Worm (Caenorhabditis elegans) whole organism, L3 larva: ENCODE measurements around the gene ntl-9.

ENCODE experiments used
- R02D3.7 ChIP-seq: fragments of 150-350 bp; optimal IDR thresholded peaks from 2 replicates; lab custom pipeline; 2014; ENCODE audit warnings: missing biosample characterization, missing genetic modification characterization
- egl-5 ChIP-seq: fragments of 150-350 bp; optimal IDR thresholded peaks from 2 replicates; lab custom pipeline; 2017; ENCODE audit warnings: missing biosample characterization, missing genetic modification reagents, missing genetic modification characterization, inconsistent platforms
- elt-2 ChIP-seq: sonication (generic microtip); optimal IDR thresholded peaks from 2 replicates; lab custom pipeline; 2016; ENCODE audit warnings: missing genetic modification reagents, mild to moderate bottlenecking, missing genetic modification characterization, missing compliant biosample characterization
- lin-15B ChIP-seq: fragments of 150-350 bp; optimal IDR thresholded peaks from 2 replicates; lab custom pipeline; 2014; ENCODE audit warnings: missing biosample characterization, missing genetic modification characterization
- nfya-1 ChIP-seq: sonication (generic microtip); optimal IDR thresholded peaks from 2 replicates; lab custom pipeline; 2017; ENCODE audit warnings: missing genetic modification characterization, mild to moderate bottlenecking, missing compliant biosample characterization, antibody characterized with exemption, moderate library complexity; ENCODE audit not compliant: insufficient read depth
- nhr-12 ChIP-seq: fragments of 150-350 bp; optimal IDR thresholded peaks from 2 replicates; lab custom pipeline; 2014; ENCODE audit warnings: missing biosample characterization, missing genetic modification characterization
- nhr-23 ChIP-seq: fragments of 150-350 bp; optimal IDR thresholded peaks from 2 replicates; lab custom pipeline; 2014; ENCODE audit warnings: missing biosample characterization, missing genetic modification reagents, missing genetic modification characterization
- nhr-25 ChIP-seq: sonication (generic microtip); optimal IDR thresholded peaks from 2 replicates; lab custom pipeline; 2017; ENCODE audit warnings: missing biosample characterization, missing genetic modification characterization
- nhr-67 ChIP-seq: fragments of 150-350 bp; optimal IDR thresholded peaks from 2 replicates; lab custom pipeline; 2014; ENCODE audit warnings: missing biosample characterization, missing genetic modification characterization
- nhr-76 ChIP-seq: fragments of 150-350 bp; sonication (generic microtip); optimal IDR thresholded peaks from 5 replicates; lab custom pipeline; 2014; ENCODE audit warnings: missing biosample characterization, missing genetic modification characterization
- skn-1 ChIP-seq: fragments of 150-350 bp; optimal IDR thresholded peaks from 2 replicates; lab custom pipeline; 2014; ENCODE audit warnings: missing biosample characterization, missing genetic modification characterization
- snpc-4 ChIP-seq: fragments of 150-350 bp; optimal IDR thresholded peaks from 2 replicates; lab custom pipeline; 2014; ENCODE audit warnings: missing biosample characterization, missing genetic modification characterization
- unc-62 ChIP-seq: fragments of 150-350 bp; sonication (generic microtip); optimal IDR thresholded peaks from 4 replicates; lab custom pipeline; 2014; ENCODE audit warnings: missing biosample characterization, missing genetic modification reagents, missing genetic modification characterization

The ntl-9 gene

DNA sequence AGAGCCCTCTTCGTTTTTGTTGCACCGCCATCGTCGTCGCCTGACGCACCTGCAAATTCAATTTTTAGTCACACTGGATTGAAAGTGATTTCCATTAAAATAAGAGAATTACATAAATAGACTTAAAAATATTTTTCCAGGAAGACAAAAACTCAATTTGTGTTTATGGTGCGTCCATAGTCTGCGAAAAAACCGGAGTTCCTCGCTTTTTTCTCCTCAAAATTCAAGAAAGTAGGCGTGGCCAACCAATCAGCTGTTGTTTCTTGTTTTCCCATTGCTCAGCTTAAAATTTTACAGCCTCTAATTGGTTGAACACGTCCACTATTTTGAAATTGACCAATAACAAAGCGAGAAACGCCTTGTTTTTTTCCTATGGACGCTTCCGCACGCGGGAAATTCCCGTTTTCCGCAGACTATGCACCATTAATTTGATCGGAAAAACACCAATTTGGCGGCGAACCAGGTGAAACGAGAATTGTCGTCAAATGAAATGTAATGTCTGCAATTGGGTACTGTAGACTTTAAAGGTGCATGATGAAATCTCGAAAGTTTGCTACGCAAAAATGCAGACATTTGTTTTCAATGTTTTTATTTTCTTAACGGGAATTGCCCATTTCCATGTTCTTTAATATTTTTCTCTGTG lies 40.3 kb downstream of the ntl-9 start, which contains the start of gene C27F2.7:
Gene C27F2.7 (minus strand): TSS at position 51 of the 643 bp plus-strand sequence.
- no peak for TF ChIP-seq nhr-12 (tag; lab: Kevin White, UChicago)
- TF ChIP-seq nfya-1 (tag; lab: Kevin White, UChicago): peak; percentile 72

DNA sequence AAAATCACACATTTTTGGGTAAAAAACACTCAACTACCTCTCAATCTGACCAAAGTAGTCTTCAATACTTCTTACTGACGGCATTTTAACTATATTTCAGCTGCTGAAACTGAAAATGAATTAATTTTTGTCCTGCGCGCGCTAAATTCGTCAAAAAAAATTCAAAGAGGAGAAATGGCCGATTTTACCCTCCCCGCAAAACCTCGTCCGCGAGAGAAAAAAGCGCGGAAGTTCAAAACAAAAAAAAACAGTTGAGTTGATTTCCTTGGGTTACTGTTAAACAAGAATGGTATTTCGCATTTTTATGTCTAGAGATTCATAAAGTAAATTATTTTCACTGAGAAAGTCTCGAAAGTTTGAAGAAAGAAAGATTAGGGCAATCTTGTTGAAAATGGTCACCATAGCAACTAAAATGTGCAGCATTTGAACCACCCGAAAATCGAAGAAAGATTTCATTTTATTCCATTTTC lies 42.5 kb downstream of the ntl-9 start, which contains the start of the genes C27F2.10 and wdr-60:
Gene C27F2.10 (minus strand): TSS at position 109 of the 470 bp plus-strand sequence.
Gene wdr-60 (plus strand): TSS at position 420 of the 470 bp plus-strand sequence.
- TF ChIP-seq egl-5 (no peak), nhr-25 (tag; lab: Kevin White, UChicago) (no peak), skn-1 (tag; lab: Kevin White, UChicago) (no peak), nfya-1 (tag; lab: Kevin White, UChicago) (peak; percentile 55), lin-15B (tag; lab: Kevin White, UChicago) (peak; percentile 44), elt-2 (tag; lab: Kevin White, UChicago) (no peak), nhr-23 (tag; lab: Kevin White, UChicago) (peak; percentile 1)
- TF ChIP-seq, all 47 proteins: peak for 3

DNA sequence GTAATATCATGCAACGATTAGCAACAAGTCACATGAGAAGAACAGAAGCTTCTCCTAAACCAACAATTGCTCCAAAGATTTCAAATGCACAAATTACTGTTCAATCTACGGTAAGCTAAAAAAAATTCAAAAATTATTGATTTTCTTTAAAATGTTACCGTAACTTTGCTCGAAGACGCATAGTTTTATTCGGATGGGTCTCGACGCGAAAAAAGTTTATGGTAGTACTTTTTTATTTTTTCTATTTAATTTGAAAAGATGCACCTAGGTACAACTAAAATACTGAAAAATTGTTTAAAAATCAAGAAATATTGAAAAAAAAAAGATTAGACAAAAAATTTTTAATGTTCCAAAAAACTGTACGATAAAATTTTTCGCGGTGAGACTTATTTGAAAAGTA lies 43.4 kb downstream of the ntl-9 start:
- TF ChIP-seq nhr-76 (tag; lab: Kevin White, UChicago): no peak
- no peak for TF ChIP-seq nhr-23 (tag; lab: Kevin White, UChicago)
- TF ChIP-seq R02D3.7 (tag; lab: Kevin White, UChicago): no peak
- TF ChIP-seq nhr-67 (tag; lab: Kevin White, UChicago): no peak
- no peak for TF ChIP-seq unc-62 (GFP tag; lab: Kevin White, UChicago)
- TF ChIP-seq nhr-25 (tag; lab: Kevin White, UChicago): no peak
- no peak for TF ChIP-seq snpc-4
